Fruit fly (Drosophila melanogaster): ENCODE data around the gene Ald2.

The Ald2 gene

DNA sequence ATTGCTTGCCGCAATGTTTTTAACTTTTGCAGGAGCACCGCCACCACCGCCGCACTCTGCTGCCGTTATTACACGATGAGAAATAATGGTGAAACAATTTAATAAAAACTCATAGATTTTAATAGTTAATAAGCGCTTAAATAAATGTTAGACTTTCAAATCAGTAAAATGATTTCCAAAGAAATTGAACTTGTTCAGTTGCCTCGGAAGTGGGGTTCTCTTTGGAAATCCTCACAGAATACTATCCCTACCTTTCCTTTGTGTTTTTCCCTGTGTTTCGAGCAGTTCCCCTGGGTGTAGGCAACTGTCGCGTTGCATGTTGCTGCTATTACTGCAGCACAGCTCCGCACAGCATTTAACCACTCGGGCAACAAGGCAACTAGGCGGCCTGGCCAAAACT lies 14.3 kb downstream of the Ald2 start:
- TF ChIP-seq fru (GFP tag; optimal IDR thresholded peaks at IDR 0.05) (peak; percentile 16), OdsH (GFP tag; optimal IDR thresholded peaks at IDR 0.05) (no peak)

- TF ChIP-seq HLH106 (tag; optimal IDR thresholded peaks at IDR 0.05) (peak; percentile 14), sv (GFP tag; optimal IDR thresholded peaks at IDR 0.05) (no peak), h (GFP tag; optimal IDR thresholded peaks at IDR 0.05) (no peak)
Measured at dm6 chr3R:26429619-26430018, 15.7 kb downstream of the Ald2 start.

DNA sequence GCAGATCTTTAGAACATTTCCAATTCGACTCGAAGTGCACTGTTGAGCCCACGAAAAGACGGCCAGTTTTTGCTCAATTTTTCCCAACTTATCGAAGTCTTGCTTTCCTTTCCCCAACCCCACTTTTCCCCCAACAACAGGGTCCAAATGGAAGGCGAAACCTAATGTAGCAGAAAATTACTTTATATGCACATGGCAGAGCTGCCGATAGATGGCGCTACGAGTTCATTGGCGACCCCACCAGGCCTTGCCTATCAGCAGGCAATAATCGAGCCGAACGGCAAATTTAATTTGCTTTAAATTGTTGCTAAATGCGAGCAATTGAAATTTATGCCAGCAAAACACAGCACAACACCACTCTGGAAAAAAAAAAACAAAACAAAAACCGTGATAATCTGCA lies 18.6 kb downstream of the Ald2 start:
- no peak for TF ChIP-seq Myc (optimal IDR thresholded peaks at IDR 0.05)
- TF ChIP-seq CrebA (GFP tag; optimal IDR thresholded peaks at IDR 0.05; ENCODE audit: borderline replicate concordance) = no peak
- TF ChIP-seq GATAd (GFP tag; optimal IDR thresholded peaks at IDR 0.05) = no peak
- no peak for TF ChIP-seq sage (GFP tag; optimal IDR thresholded peaks at IDR 0.05)
- TF ChIP-seq jim (GFP tag; optimal IDR thresholded peaks at IDR 0.05) = no peak
- no peak for TF ChIP-seq dl (GFP tag; optimal IDR thresholded peaks at IDR 0.05; ENCODE audit: insufficient read depth in 1 of 2, partially characterized antibody in 2 of 2)
- no peak for TF ChIP-seq br (GFP tag; optimal IDR thresholded peaks at IDR 0.05)
- no peak for TF ChIP-seq rgr (GFP tag; optimal IDR thresholded peaks at IDR 0.05)
- no peak for TF ChIP-seq Rel (GFP tag; optimal IDR thresholded peaks at IDR 0.05)
- no peak for TF ChIP-seq Rel (tag; optimal IDR thresholded peaks at IDR 0.05)
- no peak for TF ChIP-seq ey (GFP tag; optimal IDR thresholded peaks at IDR 0.05)
- no peak for TF ChIP-seq Vsx2 (GFP tag; optimal IDR thresholded peaks at IDR 0.05; ENCODE audit: partially characterized antibody)
- TF ChIP-seq Hr83 (GFP tag; optimal IDR thresholded peaks at IDR 0.05; ENCODE audit: poor library complexity, severe bottlenecking) = no peak
- TF ChIP-seq Dif (GFP tag; optimal IDR thresholded peaks at IDR 0.05; ENCODE audit: partially characterized antibody) = no peak
- TF ChIP-seq usp (GFP tag; optimal IDR thresholded peaks at IDR 0.05) = no peak
- TF ChIP-seq Abd-B (GFP tag; optimal IDR thresholded peaks at IDR 0.05) = no peak
- TF ChIP-seq Jra (GFP tag; optimal IDR thresholded peaks at IDR 0.05) = no peak
- TF ChIP-seq N (GFP tag; optimal IDR thresholded peaks at IDR 0.05) = no peak

- TF ChIP-seq h (GFP tag; optimal IDR thresholded peaks at IDR 0.05) = peak; percentile 1
- TF ChIP-seq CG9705 (GFP tag; optimal IDR thresholded peaks at IDR 0.05) = no peak
Measured at dm6 chr3R:26432978-26433377, 19.1 kb downstream of the Ald2 start.

DNA sequence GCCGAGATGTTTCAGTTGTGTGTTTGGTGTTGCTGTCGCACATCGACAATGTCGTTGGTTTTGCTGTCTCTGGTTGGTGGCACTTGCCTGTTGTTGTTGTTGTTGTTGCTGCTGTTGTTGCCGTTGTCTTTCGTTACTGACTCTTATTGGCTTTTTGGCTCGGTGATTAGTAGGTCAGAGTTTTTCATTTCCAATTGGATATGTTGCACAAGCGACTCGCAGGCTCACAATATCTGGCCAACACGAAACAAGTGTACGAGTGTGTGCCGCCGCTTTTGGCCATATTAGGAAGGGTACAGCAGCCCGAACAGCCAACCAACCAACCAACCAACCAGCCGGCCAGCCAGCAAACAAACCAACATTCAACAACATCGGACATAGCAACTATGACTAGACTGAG lies 19.9 kb downstream of the Ald2 start:
- TF ChIP-seq br (GFP tag; optimal IDR thresholded peaks at IDR 0.05) (no peak), jim (GFP tag; optimal IDR thresholded peaks at IDR 0.05) (no peak), sv (GFP tag; optimal IDR thresholded peaks at IDR 0.05) (no peak), dmrt93B (GFP tag; optimal IDR thresholded peaks at IDR 0.05) (no peak), Myc (optimal IDR thresholded peaks at IDR 0.05) (no peak), Hnf4 (GFP tag; optimal IDR thresholded peaks at IDR 0.05) (no peak), HLH106 (tag; optimal IDR thresholded peaks at IDR 0.05) (no peak), Vsx2 (GFP tag; optimal IDR thresholded peaks at IDR 0.05; ENCODE audit: partially characterized antibody) (no peak), brk (GFP tag; optimal IDR thresholded peaks at IDR 0.05) (no peak), dsf (GFP tag; optimal IDR thresholded peaks at IDR 0.05; ENCODE audit: borderline replicate concordance) (no peak), sage (GFP tag; optimal IDR thresholded peaks at IDR 0.05) (no peak)

dm6 chr3R:26436001-26436400 lies 22.1 kb downstream of the Ald2 start:
- TF ChIP-seq jim (GFP tag; optimal IDR thresholded peaks at IDR 0.05) (no peak), tai (GFP tag; optimal IDR thresholded peaks at IDR 0.05) (no peak), brk (GFP tag; optimal IDR thresholded peaks at IDR 0.05) (no peak), fru (GFP tag; optimal IDR thresholded peaks at IDR 0.05) (no peak), Dif (GFP tag; optimal IDR thresholded peaks at IDR 0.05; ENCODE audit: partially characterized antibody) (no peak), CG32264 (GFP tag; optimal IDR thresholded peaks at IDR 0.05) (no peak), Hr83 (GFP tag; optimal IDR thresholded peaks at IDR 0.05; ENCODE audit: poor library complexity, severe bottlenecking) (no peak), Sp1 (GFP tag; optimal IDR thresholded peaks at IDR 0.05) (no peak), N (GFP tag; optimal IDR thresholded peaks at IDR 0.05) (no peak), lola (GFP tag; optimal IDR thresholded peaks at IDR 0.05) (no peak), woc (GFP tag; optimal IDR thresholded peaks at IDR 0.05) (no peak), dmrt93B (GFP tag; optimal IDR thresholded peaks at IDR 0.05) (no peak), Rel (GFP tag; optimal IDR thresholded peaks at IDR 0.05) (no peak), Rel (tag; optimal IDR thresholded peaks at IDR 0.05) (no peak), Jra (GFP tag; optimal IDR thresholded peaks at IDR 0.05) (no peak), CG9705 (GFP tag; optimal IDR thresholded peaks at IDR 0.05) (no peak), rgr (GFP tag; optimal IDR thresholded peaks at IDR 0.05) (no peak), foxo (GFP tag; optimal IDR thresholded peaks at IDR 0.05) (no peak), psq (GFP tag; optimal IDR thresholded peaks at IDR 0.05) (no peak)

Measured in whole organism, wandering third instar larva.